Fruit fly (Drosophila melanogaster) whole organism, embryonic: ENCODE results near the gene CG13088.
A peak's percentile ranks its signal among the peaks of the same experiment; 100 is the strongest.

Source experiments
- Bdp1 ChIP-seq: fragments of 200-800 bp; sonication (Bioruptor generic); optimal IDR thresholded peaks from 3 replicates; lab custom pipeline; 2016; ENCODE audit warnings: missing biosample characterization, missing genetic modification characterization
- CG1233 ChIP-seq: fragments of 200-800 bp; sonication (Bioruptor generic); optimal IDR thresholded peaks from 4 replicates; lab custom pipeline; 2018; ENCODE audit warnings: missing biosample characterization, mild to moderate bottlenecking, missing genetic modification characterization
- CG13123 ChIP-seq: fragments of 200-800 bp; sonication (Bioruptor generic); optimal IDR thresholded peaks from 2 replicates; lab custom pipeline; 2016; ENCODE audit warnings: missing biosample characterization, missing genetic modification characterization
- CG14667 ChIP-seq: fragments of 200-800 bp; sonication (Bioruptor generic); IDR thresholded peaks from 2 replicates; pipeline ENCODE4 v1.3.6; 2022; ENCODE audit warnings: missing biosample characterization, missing genetic modification characterization
- CG14965 ChIP-seq: fragments of 200-800 bp; sonication (Bioruptor generic); optimal IDR thresholded peaks from 2 replicates; lab custom pipeline; 2016; ENCODE audit warnings: missing biosample characterization, missing genetic modification characterization, borderline replicate concordance
- CG1602 ChIP-seq: fragments of 200-800 bp; sonication (Bioruptor generic); optimal IDR thresholded peaks from 3 replicates; lab custom pipeline; 2016; ENCODE audit warnings: missing biosample characterization, missing genetic modification characterization
- CG16779 ChIP-seq: fragments of 200-800 bp; sonication (Bioruptor generic); IDR thresholded peaks from 2 replicates; pipeline ENCODE4 v1.3.6; 2022; ENCODE audit warnings: missing biosample characterization, missing genetic modification characterization
- CG1792 ChIP-seq: fragments of 200-800 bp; sonication (Bioruptor generic); optimal IDR thresholded peaks from 2 replicates; lab custom pipeline; 2016; ENCODE audit warnings: missing biosample characterization, missing genetic modification characterization
- CG30431 ChIP-seq: fragments of 200-800 bp; sonication (Bioruptor generic); optimal IDR thresholded peaks from 2 replicates; lab custom pipeline; 2017; ENCODE audit warnings: missing biosample characterization, missing genetic modification characterization
- CG31365 ChIP-seq: fragments of 200-800 bp; sonication (Bioruptor generic); optimal IDR thresholded peaks from 2 replicates; lab custom pipeline; 2018; ENCODE audit warnings: missing biosample characterization, mild to moderate bottlenecking, missing genetic modification characterization
- CG6175 ChIP-seq: fragments of 200-800 bp; sonication (Bioruptor generic); IDR thresholded peaks from 3 replicates; pipeline ENCODE4 v1.3.6; 2022; ENCODE audit warnings: missing biosample characterization, missing genetic modification characterization
- CG6254 ChIP-seq: fragments of 200-800 bp; sonication (Bioruptor generic); optimal IDR thresholded peaks from 3 replicates; lab custom pipeline; 2017; ENCODE audit warnings: mild to moderate bottlenecking, missing biosample characterization, missing genetic modification reagents, missing genetic modification characterization
- CG6854 ChIP-seq: fragments of 200-800 bp; sonication (Bioruptor generic); optimal IDR thresholded peaks from 3 replicates; lab custom pipeline; 2017; ENCODE audit warnings: missing biosample characterization, mild to moderate bottlenecking, missing genetic modification characterization
- CG8290 ChIP-seq, 3 experiments: fragments of 200-800 bp; sonication (Bioruptor generic); optimal IDR thresholded peaks; 2 replicates each; lab custom pipeline; 2016 to 2019; ENCODE audit warnings: missing biosample characterization in 3 of 3, missing genetic modification characterization in 3 of 3, mild to moderate bottlenecking in 2 of 3, moderate library complexity in 1 of 3
- CG8388 ChIP-seq: fragments of 200-800 bp; sonication (Bioruptor generic); optimal IDR thresholded peaks from 2 replicates; lab custom pipeline; 2019; ENCODE audit warnings: missing biosample characterization, mild to moderate bottlenecking, missing genetic modification characterization, moderate library complexity
- CG8478 ChIP-seq: fragments of >200 bp; optimal IDR thresholded peaks from 2 replicates; lab custom pipeline; 2018
- CG8944 ChIP-seq: fragments of 200-800 bp; sonication (Bioruptor generic); optimal IDR thresholded peaks from 3 replicates; lab custom pipeline; 2016; ENCODE audit warnings: missing biosample characterization, missing genetic modification characterization
- CG9876 ChIP-seq: fragments of 200-800 bp; sonication (Bioruptor generic); optimal IDR thresholded peaks from 2 replicates; lab custom pipeline; 2016; ENCODE audit warnings: missing biosample characterization, missing genetic modification characterization
- Deaf1 ChIP-seq: fragments of 200-800 bp; optimal IDR thresholded peaks from 3 replicates; lab custom pipeline; 2019; ENCODE audit warnings: missing biosample characterization, mild to moderate bottlenecking, missing genetic modification characterization, moderate library complexity
- Dip2 ChIP-seq: fragments of 200-800 bp; sonication (Bioruptor generic); IDR thresholded peaks from 2 replicates; pipeline ENCODE4 v1.3.6; 2022; ENCODE audit warnings: missing biosample characterization, missing genetic modification characterization
- Doc3 ChIP-seq: fragments of 200-800 bp; sonication (Bioruptor generic); IDR thresholded peaks from 3 replicates; pipeline ENCODE4 v1.3.6; 2022; ENCODE audit warnings: missing biosample characterization, missing genetic modification characterization; ENCODE audit not compliant: partially characterized antibody
- E2f2 ChIP-seq: fragments of 200-800 bp; sonication (Bioruptor generic); IDR thresholded peaks from 2 replicates; pipeline ENCODE4 v1.3.6; 2022; ENCODE audit warnings: missing biosample characterization, missing genetic modification characterization
- ERR ChIP-seq: fragments of 200-800 bp; sonication (Bioruptor generic); optimal IDR thresholded peaks from 2 replicates; lab custom pipeline; 2016; ENCODE audit warnings: missing biosample characterization, missing genetic modification characterization
- Ets97D ChIP-seq: fragments of 200-800 bp; sonication (Bioruptor generic); optimal IDR thresholded peaks from 3 replicates; lab custom pipeline; 2016; ENCODE audit warnings: missing biosample characterization, missing genetic modification characterization
- Fer3 ChIP-seq: fragments of 200-800 bp; sonication (Bioruptor generic); optimal IDR thresholded peaks from 2 replicates; lab custom pipeline; 2018; ENCODE audit warnings: missing biosample characterization, mild to moderate bottlenecking, missing genetic modification characterization, moderate library complexity
- H15 ChIP-seq: fragments of 200-800 bp; sonication (Bioruptor generic); IDR thresholded peaks from 3 replicates; pipeline ENCODE4 v1.3.6; 2022; ENCODE audit warnings: missing biosample characterization, missing genetic modification characterization
- Hr78 ChIP-seq, 2 experiments: fragments of 200-800 bp in 1 of 2; fragments of >200 bp in 1 of 2; sonication (Bioruptor generic) in 1 of 2; optimal IDR thresholded peaks; 2 replicates each; lab custom pipeline; 2017 to 2019; ENCODE audit warnings: missing biosample characterization in 2 of 2, missing genetic modification characterization in 2 of 2, mild to moderate bottlenecking in 1 of 2, moderate library complexity in 1 of 2
- Med ChIP-seq: fragments of 200-800 bp; sonication (Bioruptor generic); peaks from one replicate; lab custom pipeline; 2016; ENCODE audit warnings: missing biosample characterization, missing genetic modification characterization, mild to moderate bottlenecking, inconsistent platforms, moderate library complexity
- NC2β ChIP-seq: fragments of 200-800 bp; sonication (Bioruptor generic); optimal IDR thresholded peaks from 2 replicates; lab custom pipeline; 2016; ENCODE audit warnings: missing biosample characterization, missing genetic modification characterization
- Nf-YC ChIP-seq: fragments of 200-800 bp; optimal IDR thresholded peaks from 3 replicates; lab custom pipeline; 2019; ENCODE audit warnings: missing biosample characterization, mild to moderate bottlenecking, missing genetic modification characterization, moderate library complexity
- Oli ChIP-seq: fragments of 200-800 bp; sonication (Bioruptor generic); optimal IDR thresholded peaks from 2 replicates; lab custom pipeline; 2018; ENCODE audit warnings: missing biosample characterization, mild to moderate bottlenecking, missing genetic modification characterization, moderate library complexity
- TFAM ChIP-seq: fragments of 200-800 bp; sonication (Bioruptor generic); optimal IDR thresholded peaks from 2 replicates; lab custom pipeline; 2017; ENCODE audit warnings: missing biosample characterization, missing genetic modification characterization, inconsistent platforms
- bigmax ChIP-seq: fragments of 200-800 bp; sonication (Bioruptor generic); optimal IDR thresholded peaks from 2 replicates; lab custom pipeline; 2018; ENCODE audit warnings: missing biosample characterization, mild to moderate bottlenecking, missing genetic modification characterization
- cato ChIP-seq: fragments of 200-800 bp; sonication (Bioruptor generic); optimal IDR thresholded peaks from 2 replicates; lab custom pipeline; 2016; ENCODE audit warnings: missing biosample characterization, missing genetic modification characterization, borderline replicate concordance
- crp ChIP-seq, 2 experiments: fragments of 200-800 bp; sonication (Bioruptor generic); optimal IDR thresholded peaks; 2 replicates in 1 of 2; 3 replicates in 1 of 2; lab custom pipeline; 2017; ENCODE audit warnings: missing biosample characterization in 2 of 2, missing genetic modification characterization in 2 of 2, mild to moderate bottlenecking in 1 of 2, moderate library complexity in 1 of 2
- danr ChIP-seq: fragments of 200-800 bp; sonication (Bioruptor generic); IDR thresholded peaks from 2 replicates; pipeline ENCODE4 v1.3.6; 2022; ENCODE audit warnings: missing biosample characterization, missing genetic modification characterization
- dmrt99B ChIP-seq: fragments of 200-800 bp; sonication (Bioruptor generic); optimal IDR thresholded peaks from 2 replicates; lab custom pipeline; 2018; ENCODE audit warnings: missing biosample characterization, mild to moderate bottlenecking, missing genetic modification characterization, moderate library complexity
- fru ChIP-seq: fragments of >200 bp; optimal IDR thresholded peaks from 2 replicates; lab custom pipeline; 2017
- gro ChIP-seq: fragments of 200-800 bp; sonication (Bioruptor generic); optimal IDR thresholded peaks from 2 replicates; lab custom pipeline; 2016; ENCODE audit warnings: missing biosample characterization, missing genetic modification characterization
- nom ChIP-seq: fragments of 200-800 bp; sonication (Bioruptor generic); optimal IDR thresholded peaks from 2 replicates; lab custom pipeline; 2017; ENCODE audit warnings: missing biosample characterization, missing genetic modification characterization, mild to moderate bottlenecking, moderate library complexity, missing genetic modification reagents
- pho ChIP-seq: fragments of 200-800 bp; sonication (Bioruptor generic); optimal IDR thresholded peaks from 2 replicates; lab custom pipeline; 2016; ENCODE audit warnings: missing biosample characterization, missing genetic modification characterization
- pros ChIP-seq: fragments of 200-800 bp; sonication (Bioruptor generic); optimal IDR thresholded peaks from 3 replicates; lab custom pipeline; 2019; ENCODE audit warnings: missing biosample characterization, mild to moderate bottlenecking, missing genetic modification characterization, moderate library complexity
- pum ChIP-seq: fragments of 200-800 bp; sonication (Bioruptor generic); optimal IDR thresholded peaks from 2 replicates; lab custom pipeline; 2016; ENCODE audit warnings: missing biosample characterization, missing genetic modification characterization
- sens-2 ChIP-seq: fragments of 200-800 bp; sonication (Bioruptor generic); IDR thresholded peaks from 2 replicates; pipeline ENCODE4 v1.3.6; 2022; ENCODE audit warnings: missing biosample characterization, missing genetic modification characterization
- sr ChIP-seq: fragments of 200-800 bp; sonication (Bioruptor generic); IDR thresholded peaks from 3 replicates; pipeline ENCODE4 v1.3.6; 2022; ENCODE audit warnings: missing biosample characterization, missing genetic modification characterization
- stc ChIP-seq: fragments of 200-800 bp; sonication (Bioruptor generic); IDR thresholded peaks from 2 replicates; pipeline ENCODE4 v1.3.6; 2022; ENCODE audit warnings: missing biosample characterization, missing genetic modification characterization
- tna ChIP-seq: fragments of 200-800 bp; sonication (Bioruptor generic); IDR thresholded peaks from 2 replicates; pipeline ENCODE4 v1.3.6; 2022; ENCODE audit warnings: missing biosample characterization, missing genetic modification characterization; ENCODE audit not compliant: partially characterized antibody
- z ChIP-seq: fragments of 200-800 bp; sonication (Bioruptor generic); IDR thresholded peaks from 3 replicates; pipeline ENCODE4 v1.3.6; 2022; ENCODE audit warnings: missing biosample characterization, missing genetic modification characterization
- zen ChIP-seq: fragments of 200-800 bp; sonication (Bioruptor generic); optimal IDR thresholded peaks from 3 replicates; lab custom pipeline; 2018; ENCODE audit warnings: missing biosample characterization, mild to moderate bottlenecking, missing genetic modification characterization, moderate library complexity
- zfh2 ChIP-seq: fragments of 200-800 bp; sonication (Bioruptor generic); optimal IDR thresholded peaks from 2 replicates; lab custom pipeline; 2016; ENCODE audit warnings: missing biosample characterization, missing genetic modification characterization

Gene CG13088

DNA sequence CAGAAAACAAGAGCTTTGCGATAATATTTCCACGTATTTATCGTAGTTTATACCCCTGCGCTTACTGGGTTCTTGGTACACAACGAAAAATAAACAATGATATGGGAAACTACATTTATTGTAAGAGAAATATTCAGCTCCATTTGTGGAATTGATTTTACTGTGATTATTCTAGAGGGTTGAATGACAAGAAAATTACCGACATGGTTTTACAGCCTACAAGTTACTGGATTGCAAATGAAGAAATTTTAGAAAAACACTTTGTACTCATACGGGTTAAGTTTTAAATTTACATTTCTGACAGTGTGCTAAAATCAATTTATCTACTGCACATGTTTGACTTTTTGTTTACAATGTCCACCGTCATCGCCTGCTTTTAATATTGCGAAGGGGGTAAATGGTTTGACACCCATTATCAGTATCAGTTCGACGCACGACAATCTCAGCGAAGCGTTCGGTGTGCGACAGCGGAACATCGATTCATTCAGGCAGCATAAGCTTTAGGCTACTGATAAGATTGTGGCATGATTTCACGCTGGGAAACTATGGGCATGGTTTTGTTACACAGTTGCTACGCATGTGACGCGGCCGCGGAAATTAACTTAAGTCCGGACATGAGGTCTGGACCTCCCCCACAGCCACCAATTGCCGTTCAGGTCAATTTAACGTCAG, 26.9 kb upstream of the CG13088 start:
- TF ChIP-seq CG31365 (no peak), crp (GFP tag; optimal IDR thresholded peaks at IDR 0.05; lab: Kevin White, UChicago) (no peak), CG6854 (no peak), E2f2 (GFP tag; lab: Robert Waterston, UW) (0 out of 2 replicates have a peak, but pooled peaks have one; percentile 13), zen (no peak), CG9876 (GFP tag; lab: Kevin White, UChicago) (no peak), sens-2 (GFP tag; lab: Robert Waterston, UW) (peak; percentile 27; the same call in 1 of the 2 replicates), Med (peak; percentile 81), Dip2 (GFP tag; lab: Robert Waterston, UW) (no peak), CG13123 (GFP tag; lab: Kevin White, UChicago) (no peak), CG1602 (GFP tag; lab: Kevin White, UChicago) (no peak), danr (GFP tag; lab: Robert Waterston, UW) (no peak), Ets97D (GFP tag; lab: Kevin White, UChicago) (peak; percentile 8), ERR (GFP tag; lab: Kevin White, UChicago) (no peak), CG8944 (no peak), CG30431 (no peak), pho (GFP tag; lab: Kevin White, UChicago) (no peak), CG14667 (no peak), zfh2 (peak; percentile 48), bigmax (no peak), Bdp1 (GFP tag; lab: Kevin White, UChicago) (no peak), CG16779 (GFP tag; lab: Robert Waterston, UW) (no peak), pros (no peak), Hr78 (GFP tag; optimal IDR thresholded peaks at IDR 0.05; lab: Kevin White, UChicago) (peak in 1 of 2 experiments; percentile 82), CG8478 (lab: Kevin White, UChicago) (no peak), Deaf1 (tag; lab: Kevin White, UChicago) (no peak), CG1233 (GFP tag; lab: Kevin White, UChicago) (no peak), cato (no peak), tna (GFP tag; lab: Robert Waterston, UW) (no peak), z (GFP tag; lab: Robert Waterston, UW) (no peak), Doc3 (GFP tag; lab: Robert Waterston, UW) (no peak), gro (GFP tag; lab: Kevin White, UChicago) (no peak), Nf-YC (no peak), TFAM (GFP tag; lab: Kevin White, UChicago) (no peak), NC2β (no peak), CG6175 (GFP tag; lab: Robert Waterston, UW) (0 out of 3 replicates have a peak, but pooled peaks have one; percentile 34), CG6254 (GFP tag; lab: Kevin White, UChicago) (no peak), Oli (tag; lab: Kevin White, UChicago) (peak; percentile 44), nom (GFP tag; lab: Kevin White, UChicago) (no peak), CG8290 (GFP tag; optimal IDR thresholded peaks at IDR 0.05; lab: Kevin White, UChicago) (no peak), CG8290 (tag; optimal IDR thresholded peaks at IDR 0.05; lab: Kevin White, UChicago) (peak in 1 of 2 experiments; percentile 6), dmrt99B (tag; lab: Kevin White, UChicago) (peak; percentile 42), CG8388 (no peak), Fer3 (tag; lab: Kevin White, UChicago) (peak; percentile 35), CG14965 (GFP tag; lab: Kevin White, UChicago) (no peak), sr (GFP tag; lab: Robert Waterston, UW) (no peak), H15 (no peak), fru (no peak), CG1792 (no peak), stc (GFP tag; lab: Robert Waterston, UW) (no peak), pum (GFP tag; lab: Kevin White, UChicago) (no peak)
